Fruit fly (Drosophila melanogaster): ENCODE data around the gene CG8750.
A peak's percentile ranks its signal among the peaks of the same experiment; 100 is the strongest.

Gene CG8750

DNA sequence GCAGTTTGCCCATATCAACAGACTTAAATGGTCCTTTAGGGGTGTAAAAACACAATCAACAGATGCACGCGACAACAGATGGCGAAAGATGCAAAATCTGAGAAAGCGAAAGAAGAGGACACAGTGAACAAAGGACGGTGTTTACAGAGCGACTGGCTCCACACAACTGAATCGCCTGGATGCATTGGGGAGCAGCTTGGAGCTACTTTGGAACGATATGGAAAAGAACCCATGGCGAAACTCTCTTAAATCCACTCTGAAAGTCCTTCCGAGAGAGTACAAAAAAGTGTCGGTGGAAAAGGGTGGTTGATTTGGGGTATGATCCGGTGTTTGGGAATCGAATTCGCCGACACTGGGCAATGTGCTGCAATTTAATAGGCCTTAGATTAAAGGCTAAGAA lies 2.1 kb downstream of the CG8750 start:
- TF ChIP-seq pfk (GFP tag; optimal IDR thresholded peaks at IDR 0.05) (peak; percentile 68), Trl (optimal IDR thresholded peaks at IDR 0.05) (peak; percentile 17 to 18), Trl (GFP tag; optimal IDR thresholded peaks at IDR 0.05) (no peak), lmd (GFP tag; IDR thresholded peaks at IDR 0.05) (no peak), Oaz (GFP tag; IDR thresholded peaks at IDR 0.05) (no peak), CG8281 (tag; optimal IDR thresholded peaks at IDR 0.05) (no peak), CG3163 (GFP tag; optimal IDR thresholded peaks at IDR 0.05) (peak; percentile 63), Poxn (GFP tag; IDR thresholded peaks at IDR 0.05) (no peak), Kr (GFP tag; optimal IDR thresholded peaks at IDR 0.05) (no peak), Deaf1 (tag; optimal IDR thresholded peaks at IDR 0.05) (peak; percentile 69), eyg (GFP tag; optimal IDR thresholded peaks at IDR 0.05) (no peak), ac (GFP tag; optimal IDR thresholded peaks at IDR 0.05) (no peak)

DNA sequence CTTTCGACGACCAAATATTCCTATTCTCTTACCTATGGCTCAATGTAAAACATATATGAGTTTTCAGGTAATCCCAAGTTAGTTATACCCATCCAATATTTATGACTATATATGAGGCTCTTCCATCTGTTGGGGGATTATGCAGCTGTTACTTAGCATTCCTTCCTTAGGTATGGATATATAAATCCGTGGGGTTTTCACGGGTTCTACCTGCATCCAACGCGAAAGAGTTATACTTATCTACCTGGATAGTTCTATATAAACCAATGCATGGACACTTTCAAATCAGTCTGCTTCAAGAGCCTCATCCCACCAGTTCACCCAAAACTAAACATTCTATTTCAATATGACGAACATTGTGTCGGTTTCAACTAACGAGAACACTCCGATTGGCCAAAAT lies 5.4 kb downstream of the CG8750 start, which contains the start of gene CG43184:
Gene CG43184 (plus strand): TSS at position 301 of the 400 bp plus-strand sequence.
- no peak for TF ChIP-seq schlank (tag; optimal IDR thresholded peaks at IDR 0.05)
- TF ChIP-seq trh (GFP tag; optimal IDR thresholded peaks at IDR 0.05), result no peak
- TF ChIP-seq CG9797 (GFP tag; optimal IDR thresholded peaks at IDR 0.05), result no peak
- TF ChIP-seq CG13894 (tag; optimal IDR thresholded peaks at IDR 0.05), result no peak
- no peak for TF ChIP-seq CG7839 (tag; optimal IDR thresholded peaks at IDR 0.05)
- no peak for TF ChIP-seq CG3281 (GFP tag; optimal IDR thresholded peaks at IDR 0.05)
- TF ChIP-seq Six4 (GFP tag; optimal IDR thresholded peaks at IDR 0.05), result no peak
- no peak for TF ChIP-seq cg (GFP tag; optimal IDR thresholded peaks at IDR 0.05)
- TF ChIP-seq CG11560 (tag; IDR thresholded peaks at IDR 0.05), result no peak
- no peak for TF ChIP-seq phol (tag; optimal IDR thresholded peaks at IDR 0.05)

DNA sequence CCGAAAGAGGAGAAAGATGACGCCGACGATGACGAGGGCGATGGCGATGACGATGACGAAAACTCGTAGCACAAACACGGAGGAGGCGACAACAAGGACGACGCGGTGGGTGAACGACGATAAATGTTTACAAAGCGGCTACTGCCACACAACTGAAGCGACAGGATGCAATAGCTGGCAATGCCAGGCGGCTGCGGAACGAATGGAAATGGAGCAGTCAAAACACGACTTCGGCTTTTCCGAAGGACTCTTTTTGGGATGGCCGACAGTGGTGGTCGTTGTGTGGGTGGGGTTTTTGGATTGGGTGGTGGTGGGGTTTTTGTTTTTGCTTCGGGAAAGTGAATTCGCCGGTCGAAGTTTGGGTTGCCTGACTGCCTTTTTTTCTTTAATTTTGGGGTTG lies 39.6 kb downstream of the CG8750 start, which contains the start of gene bru3:
Gene bru3 (minus strand): TSS at position 143 of the 400 bp plus-strand sequence.
- TF ChIP-seq CG13894 (tag; optimal IDR thresholded peaks at IDR 0.05) (peak; percentile 52), CG18599 (GFP tag; optimal IDR thresholded peaks at IDR 0.05) (peak; percentile 8), Nf-YC (tag; optimal IDR thresholded peaks at IDR 0.05) (peak; percentile 7), Bgb (GFP tag; IDR thresholded peaks at IDR 0.05; ENCODE audit: partially characterized antibody) (0 out of 2 replicates have a peak, but pooled peaks have one; percentile 24), Deaf1 (tag; optimal IDR thresholded peaks at IDR 0.05) (peak; percentile 95), cato (GFP tag; optimal IDR thresholded peaks at IDR 0.05; ENCODE audit: borderline replicate concordance) (no peak), abd-A (tag; optimal IDR thresholded peaks at IDR 0.05) (peak; percentile 64), CkIIα-i1 (GFP tag; IDR thresholded peaks at IDR 0.05) (no peak), pfk (GFP tag; optimal IDR thresholded peaks at IDR 0.05) (peak; percentile 84)

Data from whole organism, embryonic.